Worm (Caenorhabditis elegans) whole organism, early embryonic: ENCODE results near the gene B0454.26.

ENCODE experiments used
- B0310.2 ChIP-seq: sonication (generic microtip); optimal IDR thresholded peaks from 2 replicates; lab custom pipeline; 2016; ENCODE audit warnings: mild to moderate bottlenecking, missing genetic modification characterization, missing compliant biosample characterization
- F13C5.2 ChIP-seq: sonication (generic microtip); optimal IDR thresholded peaks from 2 replicates; lab custom pipeline; 2017; ENCODE audit warnings: mild to moderate bottlenecking, missing genetic modification characterization, inconsistent platforms, missing compliant biosample characterization
- aly-1 ChIP-seq: sonication (generic microtip); optimal IDR thresholded peaks from 2 replicates; lab custom pipeline; 2016; ENCODE audit warnings: missing genetic modification characterization, missing compliant biosample characterization
- ama-1 ChIP-seq: fragments of 150-350 bp; optimal IDR thresholded peaks from 2 replicates; lab custom pipeline; 2014
- ceh-13 ChIP-seq: fragments of 200-800 bp; sonication (Bioruptor generic); optimal IDR thresholded peaks from 2 replicates; lab custom pipeline; 2018; ENCODE audit warnings: mild to moderate bottlenecking, missing genetic modification characterization, missing compliant biosample characterization
- ceh-36 ChIP-seq: sonication (generic microtip); optimal IDR thresholded peaks from 2 replicates; lab custom pipeline; 2016; ENCODE audit warnings: missing genetic modification characterization, inconsistent platforms, missing compliant biosample characterization
- ets-7 ChIP-seq: sonication (generic microtip); optimal IDR thresholded peaks from 2 replicates; lab custom pipeline; 2016; ENCODE audit warnings: missing genotype, missing genetic modification characterization, missing compliant biosample characterization
- flt-1 ChIP-seq: fragments of 200-800 bp; sonication (Bioruptor generic); IDR thresholded peaks from 2 replicates; pipeline ENCODE4 v1.3.6; 2022; ENCODE audit warnings: missing genetic modification characterization, missing compliant biosample characterization
- hmbx-1 ChIP-seq: sonication (generic microtip); optimal IDR thresholded peaks from 2 replicates; lab custom pipeline; 2016; ENCODE audit warnings: mild to moderate bottlenecking, missing genetic modification characterization, missing compliant biosample characterization
- hmg-4 ChIP-seq: fragments of 200-800 bp; sonication (Bioruptor generic); optimal IDR thresholded peaks from 2 replicates; lab custom pipeline; 2018; ENCODE audit warnings: mild to moderate bottlenecking, missing genetic modification characterization, missing compliant biosample characterization
- hnd-1 ChIP-seq: sonication (generic microtip); optimal IDR thresholded peaks from 2 replicates; lab custom pipeline; 2016; ENCODE audit warnings: missing genetic modification characterization, missing compliant biosample characterization
- pes-1 ChIP-seq: fragments of 200-800 bp; sonication (Bioruptor generic); IDR thresholded peaks from 2 replicates; pipeline ENCODE4 v1.3.6; 2022; ENCODE audit warnings: missing genetic modification reagents, missing genetic modification characterization, missing compliant biosample characterization
- scrt-1 ChIP-seq: fragments of 200-800 bp; sonication (Bioruptor generic); IDR thresholded peaks from 2 replicates; pipeline ENCODE4 v1.3.6; 2022; ENCODE audit warnings: missing genetic modification characterization, missing compliant biosample characterization
- sea-1 ChIP-seq: fragments of 200-800 bp; sonication (Bioruptor generic); conservative IDR thresholded peaks from 2 replicates; pipeline ENCODE4 v1.3.6; 2022; ENCODE audit warnings: missing genetic modification characterization, missing compliant biosample characterization
- tbx-11 ChIP-seq: fragments of 200-800 bp; sonication (Bioruptor generic); IDR thresholded peaks from 2 replicates; pipeline ENCODE4 v1.3.6; 2022; ENCODE audit warnings: missing genetic modification characterization, missing compliant biosample characterization
- tbx-37 ChIP-seq: fragments of 200-800 bp; sonication (Bioruptor generic); conservative IDR thresholded peaks from 2 replicates; pipeline ENCODE4 v1.3.6; 2022; ENCODE audit warnings: missing genetic modification reagents, missing genetic modification characterization, missing compliant biosample characterization
- tra-4 ChIP-seq: sonication (generic microtip); optimal IDR thresholded peaks from 2 replicates; lab custom pipeline; 2017; ENCODE audit warnings: missing genetic modification characterization, missing compliant biosample characterization

Gene B0454.26

ce11 chrII:3061605-3062004 lies 23.3 kb upstream of the B0454.26 start:
- TF ChIP-seq ama-1 (lab: Kevin White, UChicago) (no peak), sea-1 (GFP tag; lab: Robert Waterston, UW) (no peak)

- TF ChIP-seq aly-1 (tag; lab: Kevin White, UChicago) (no peak), hnd-1 (tag; lab: Kevin White, UChicago) (no peak), tbx-37 (GFP tag; lab: Robert Waterston, UW) (no peak), scrt-1 (no peak), B0310.2 (tag; lab: Kevin White, UChicago) (no peak), flt-1 (GFP tag; lab: Robert Waterston, UW) (no peak), ceh-13 (GFP tag; lab: Kevin White, UChicago) (no peak), pes-1 (GFP tag; lab: Robert Waterston, UW) (no peak), hmg-4 (no peak), tra-4 (no peak), F13C5.2 (tag; lab: Kevin White, UChicago) (no peak), ets-7 (tag; lab: Kevin White, UChicago) (no peak), ceh-36 (tag; lab: Kevin White, UChicago) (no peak), sea-1 (GFP tag; lab: Robert Waterston, UW) (no peak)
These were observed 22.4 kb upstream of the B0454.26 start, which contains the start of gene Y25C1A.6 for ce11 chrII:3060782-3061181. Y25C1A.6 (plus strand) TSS chrII:3061082.

DNA sequence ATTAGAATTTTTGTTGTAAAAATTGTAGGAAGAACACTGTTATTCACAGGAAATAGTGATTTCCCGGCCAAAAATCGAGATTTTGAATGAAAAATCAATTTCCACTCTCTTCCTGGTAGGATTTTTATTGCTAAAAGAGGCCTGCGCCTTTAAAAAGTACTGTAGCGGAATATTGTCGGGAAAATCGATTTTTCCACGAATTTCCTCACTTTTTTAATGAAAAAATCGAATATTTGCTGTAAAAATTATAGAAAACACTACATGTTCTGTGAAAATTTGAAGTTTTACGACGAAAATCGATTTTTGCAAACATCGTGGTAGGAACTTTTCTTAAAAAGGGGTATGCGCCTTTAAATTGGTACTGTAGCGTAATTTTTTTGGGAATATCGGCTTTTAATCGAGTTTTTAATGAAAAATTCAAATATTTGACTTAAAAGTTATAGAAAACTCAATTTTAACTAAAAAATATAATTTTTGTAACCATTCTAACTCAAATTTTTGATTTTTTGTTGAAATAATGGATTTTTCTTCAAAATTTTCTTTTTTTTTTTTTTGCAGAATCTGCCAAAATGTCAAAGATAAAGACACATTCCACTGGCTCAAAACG lies 18.0 kb upstream of the B0454.26 start, which contains the start of gene lin-8:
Gene lin-8, plus strand, starts transcription at position 557 of the 607 bp plus-strand sequence.
- TF ChIP-seq hmg-4 (no peak), ceh-13 (GFP tag; lab: Kevin White, UChicago) (no peak), hmbx-1 (tag; lab: Kevin White, UChicago) (no peak), flt-1 (GFP tag; lab: Robert Waterston, UW) (no peak), aly-1 (tag; lab: Kevin White, UChicago) (no peak), tbx-37 (GFP tag; lab: Robert Waterston, UW) (no peak), B0310.2 (tag; lab: Kevin White, UChicago) (no peak), F13C5.2 (tag; lab: Kevin White, UChicago) (no peak), ama-1 (lab: Kevin White, UChicago) (no peak), ets-7 (tag; lab: Kevin White, UChicago) (no peak), scrt-1 (no peak), tbx-11 (GFP tag; lab: Robert Waterston, UW) (no peak), tra-4 (no peak), pes-1 (GFP tag; lab: Robert Waterston, UW) (no peak), hnd-1 (tag; lab: Kevin White, UChicago) (no peak), ceh-36 (tag; lab: Kevin White, UChicago) (no peak), sea-1 (GFP tag; lab: Robert Waterston, UW) (no peak)

DNA sequence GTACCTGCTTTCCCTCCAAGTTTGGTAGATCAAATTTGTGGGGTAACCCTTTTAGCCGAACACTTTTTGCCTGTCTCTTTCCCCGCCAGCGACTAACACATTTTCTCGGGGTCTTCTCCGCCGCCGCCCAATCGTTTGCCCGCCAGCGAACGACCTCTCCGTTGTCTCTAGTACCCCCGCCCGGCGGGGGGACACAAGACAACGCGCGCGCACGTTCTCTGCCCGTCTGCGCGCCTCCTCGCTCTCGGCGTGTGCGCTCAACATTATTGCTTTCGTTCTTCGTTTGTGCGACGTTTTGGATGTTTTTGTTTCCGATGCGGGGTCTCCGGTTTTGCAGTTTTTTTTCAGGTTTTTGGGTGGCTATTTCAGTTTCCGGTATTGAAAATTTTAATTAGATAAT lies 17.2 kb upstream of the B0454.26 start:
- TF ChIP-seq hmbx-1 (tag; lab: Kevin White, UChicago) (no peak), F13C5.2 (tag; lab: Kevin White, UChicago) (peak; percentile 49), ceh-13 (GFP tag; lab: Kevin White, UChicago) (no peak), flt-1 (GFP tag; lab: Robert Waterston, UW) (no peak), aly-1 (tag; lab: Kevin White, UChicago) (peak; percentile 9), hmg-4 (peak; percentile 44), scrt-1 (no peak), tra-4 (no peak), ama-1 (lab: Kevin White, UChicago) (no peak), pes-1 (GFP tag; lab: Robert Waterston, UW) (no peak), sea-1 (GFP tag; lab: Robert Waterston, UW) (no peak), B0310.2 (tag; lab: Kevin White, UChicago) (no peak), ceh-36 (tag; lab: Kevin White, UChicago) (peak; percentile 9), tbx-37 (GFP tag; lab: Robert Waterston, UW) (no peak), ets-7 (tag; lab: Kevin White, UChicago) (no peak), hnd-1 (tag; lab: Kevin White, UChicago) (no peak), tbx-11 (GFP tag; lab: Robert Waterston, UW) (no peak)

ce11 chrII:3054622-3055021 lies 16.3 kb upstream of the B0454.26 start:
- TF ChIP-seq hnd-1 (tag; lab: Kevin White, UChicago) (no peak), aly-1 (tag; lab: Kevin White, UChicago) (peak; percentile 36)

DNA sequence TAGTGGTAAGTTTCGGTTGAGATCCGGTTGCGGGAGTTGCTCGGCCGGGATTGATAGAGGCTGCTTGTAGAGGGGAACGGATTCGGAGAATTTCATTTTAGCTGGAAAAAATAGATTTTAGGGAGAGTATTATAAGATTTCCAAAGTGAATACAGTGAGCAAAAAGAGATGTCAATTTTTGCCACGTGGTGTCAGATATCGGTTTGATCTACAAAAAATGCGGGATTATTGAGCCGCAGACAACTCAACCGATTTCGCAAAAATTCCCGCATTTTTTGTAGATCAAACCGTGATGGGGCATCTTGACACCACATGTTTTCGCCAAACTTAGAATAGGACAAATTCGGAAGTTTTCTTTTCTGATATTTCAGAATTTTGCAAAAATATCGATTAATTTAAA lies 15.9 kb upstream of the B0454.26 start, which contains the start of gene lido-13:
Gene lido-13, minus strand, starts transcription at position 101 of the 400 bp plus-strand sequence.
- no peak for TF ChIP-seq hmg-4
- TF ChIP-seq ets-7 (tag; lab: Kevin White, UChicago) = no peak

- TF ChIP-seq F13C5.2 (tag; lab: Kevin White, UChicago) (no peak), sea-1 (GFP tag; lab: Robert Waterston, UW) (no peak), ama-1 (lab: Kevin White, UChicago) (no peak), scrt-1 (no peak), flt-1 (GFP tag; lab: Robert Waterston, UW) (no peak), hmg-4 (no peak), tbx-11 (GFP tag; lab: Robert Waterston, UW) (no peak), aly-1 (tag; lab: Kevin White, UChicago) (no peak), tra-4 (no peak), ets-7 (tag; lab: Kevin White, UChicago) (no peak), tbx-37 (GFP tag; lab: Robert Waterston, UW) (no peak), ceh-36 (tag; lab: Kevin White, UChicago) (no peak), ceh-13 (GFP tag; lab: Kevin White, UChicago) (no peak), hnd-1 (tag; lab: Kevin White, UChicago) (no peak), hmbx-1 (tag; lab: Kevin White, UChicago) (no peak), pes-1 (GFP tag; lab: Robert Waterston, UW) (no peak), B0310.2 (tag; lab: Kevin White, UChicago) (no peak)
These were observed 15.3 kb upstream of the B0454.26 start for ce11 chrII:3053689-3054088.
